Fruit fly (Drosophila melanogaster) whole organism, embryonic: ENCODE measurements around the gene pHCl-1.
A peak's percentile ranks its signal among the peaks of the same experiment; 100 is the strongest.

Source experiments
- BtbVII ChIP-seq: fragments of 200-800 bp; sonication (Bioruptor generic); optimal IDR thresholded peaks from 3 replicates; lab custom pipeline; 2017; ENCODE audit warnings: missing biosample characterization, mild to moderate bottlenecking, missing genetic modification characterization
- CG10654 ChIP-seq: fragments of 200-800 bp; sonication (Bioruptor generic); optimal IDR thresholded peaks from 2 replicates; lab custom pipeline; 2016; ENCODE audit warnings: missing biosample characterization, missing genetic modification characterization
- CG11247 ChIP-seq: fragments of 200-800 bp; sonication (Bioruptor generic); IDR thresholded peaks from 2 replicates; pipeline ENCODE4 v1.3.6; 2022; ENCODE audit warnings: missing biosample characterization, missing genetic modification characterization
- CG13296 ChIP-seq: fragments of 200-800 bp; sonication (Bioruptor generic); optimal IDR thresholded peaks from 3 replicates; lab custom pipeline; 2018; ENCODE audit warnings: missing biosample characterization, mild to moderate bottlenecking, missing genetic modification characterization
- CG14014 ChIP-seq: fragments of 200-800 bp; sonication (Bioruptor generic); IDR thresholded peaks from 2 replicates; pipeline ENCODE4 v1.3.6; 2022; ENCODE audit warnings: missing biosample characterization, missing genetic modification characterization
- CG14860 ChIP-seq: fragments of 200-800 bp; sonication (Bioruptor generic); IDR thresholded peaks from 3 replicates; pipeline ENCODE4 v1.3.6; 2022; ENCODE audit warnings: missing biosample characterization, missing genetic modification characterization; ENCODE audit not compliant: partially characterized antibody
- CG15514 ChIP-seq: fragments of 200-800 bp; sonication (Bioruptor generic); optimal IDR thresholded peaks from 3 replicates; lab custom pipeline; 2017; ENCODE audit warnings: missing biosample characterization, missing genetic modification characterization, mild to moderate bottlenecking, moderate library complexity, missing genetic modification reagents
- CG15601 ChIP-seq: fragments of 200-800 bp; sonication (Bioruptor generic); optimal IDR thresholded peaks from 3 replicates; lab custom pipeline; 2019; ENCODE audit warnings: missing biosample characterization, mild to moderate bottlenecking, missing genetic modification characterization, moderate library complexity
- CG17568 ChIP-seq: fragments of 200-800 bp; sonication (Bioruptor generic); optimal IDR thresholded peaks from 2 replicates; lab custom pipeline; 2018; ENCODE audit warnings: missing biosample characterization, mild to moderate bottlenecking, missing genetic modification characterization, moderate library complexity
- CG17912 ChIP-seq: fragments of 200-800 bp; sonication (Bioruptor generic); optimal IDR thresholded peaks from 2 replicates; lab custom pipeline; 2018; ENCODE audit warnings: missing biosample characterization, mild to moderate bottlenecking, missing genetic modification characterization
- CG18599 ChIP-seq: fragments of 200-800 bp; sonication (Bioruptor generic); optimal IDR thresholded peaks from 3 replicates; lab custom pipeline; 2017; ENCODE audit warnings: missing biosample characterization, missing genetic modification characterization, mild to moderate bottlenecking, moderate library complexity, missing genetic modification reagents
- CG2678 ChIP-seq: fragments of 200-800 bp; sonication (Bioruptor generic); optimal IDR thresholded peaks from 3 replicates; lab custom pipeline; 2019; ENCODE audit warnings: missing biosample characterization, mild to moderate bottlenecking, missing genetic modification characterization, moderate library complexity
- CG3726 ChIP-seq: fragments of 200-800 bp; sonication (Bioruptor generic); IDR thresholded peaks from 3 replicates; pipeline ENCODE4, ENCODE4 v1.3.6; 2022; ENCODE audit warnings: missing biosample characterization, missing genetic modification characterization
- CG42726 ChIP-seq: fragments of 200-800 bp; sonication (Bioruptor generic); IDR thresholded peaks from 2 replicates; pipeline ENCODE4 v1.3.6; 2022; ENCODE audit warnings: missing biosample characterization, missing genetic modification characterization; ENCODE audit not compliant: partially characterized antibody
- CG43689 ChIP-seq: fragments of 200-800 bp; sonication (Bioruptor generic); IDR thresholded peaks from 2 replicates; pipeline ENCODE4 v1.3.6; 2022; ENCODE audit warnings: missing biosample characterization, missing genetic modification characterization
- CG4617 ChIP-seq: fragments of 200-800 bp; sonication (Bioruptor generic); optimal IDR thresholded peaks from 3 replicates; lab custom pipeline; 2016; ENCODE audit warnings: missing biosample characterization, missing genetic modification characterization, borderline replicate concordance
- CG5245 ChIP-seq: fragments of 200-800 bp; sonication (Bioruptor generic); optimal IDR thresholded peaks from 3 replicates; lab custom pipeline; 2016; ENCODE audit warnings: missing biosample characterization, missing genetic modification characterization
- CG7745 ChIP-seq: fragments of 200-800 bp; sonication (Bioruptor generic); optimal IDR thresholded peaks from 2 replicates; lab custom pipeline; 2018; ENCODE audit warnings: missing biosample characterization, mild to moderate bottlenecking, missing genetic modification characterization, moderate library complexity
- CG7839 ChIP-seq: fragments of 200-800 bp; sonication (Bioruptor generic); optimal IDR thresholded peaks from 3 replicates; lab custom pipeline; 2018; ENCODE audit warnings: missing biosample characterization, mild to moderate bottlenecking, missing genetic modification characterization, moderate library complexity
- CG8281 ChIP-seq: fragments of 200-800 bp; sonication (Bioruptor generic); optimal IDR thresholded peaks from 2 replicates; lab custom pipeline; 2018; ENCODE audit warnings: missing biosample characterization, mild to moderate bottlenecking, missing genetic modification characterization, moderate library complexity
- CG8359 ChIP-seq: fragments of 200-800 bp; sonication (Bioruptor generic); optimal IDR thresholded peaks from 2 replicates; lab custom pipeline; 2017; ENCODE audit warnings: missing biosample characterization, mild to moderate bottlenecking, missing genetic modification characterization, borderline replicate concordance
- CrebB ChIP-seq: fragments of 200-800 bp; sonication (Bioruptor generic); optimal IDR thresholded peaks from 3 replicates; lab custom pipeline; 2018; ENCODE audit warnings: missing biosample characterization, mild to moderate bottlenecking, missing genetic modification characterization
- Eip74EF ChIP-seq, 2 experiments: fragments of 200-800 bp in 1 of 2; fragments of >200 bp in 1 of 2; sonication (Bioruptor generic) in 1 of 2; optimal IDR thresholded peaks; 2 replicates each; lab custom pipeline; 2017 to 2019; ENCODE audit warnings: missing biosample characterization in 2 of 2, missing genetic modification characterization in 2 of 2, mild to moderate bottlenecking in 1 of 2, moderate library complexity in 1 of 2
- Fer2 ChIP-seq: fragments of 200-800 bp; sonication (Bioruptor generic); optimal IDR thresholded peaks from 2 replicates; lab custom pipeline; 2018; ENCODE audit warnings: missing biosample characterization, mild to moderate bottlenecking, missing genetic modification characterization, moderate library complexity
- HLH3B ChIP-seq: fragments of 200-800 bp; sonication (Bioruptor generic); IDR thresholded peaks from 2 replicates; pipeline ENCODE4 v1.3.6; 2022; ENCODE audit warnings: missing biosample characterization, missing genetic modification characterization
- NFAT ChIP-seq: fragments of 200-800 bp; sonication (Bioruptor generic); IDR thresholded peaks from 2 replicates; pipeline ENCODE4 v1.3.6; 2022; ENCODE audit warnings: missing biosample characterization, missing genetic modification characterization
- NK7.1 ChIP-seq: fragments of 200-800 bp; sonication (Bioruptor generic); optimal IDR thresholded peaks from 3 replicates; lab custom pipeline; 2016; ENCODE audit warnings: missing biosample characterization, missing genetic modification characterization
- Oli ChIP-seq: fragments of 200-800 bp; sonication (Bioruptor generic); optimal IDR thresholded peaks from 2 replicates; lab custom pipeline; 2018; ENCODE audit warnings: missing biosample characterization, mild to moderate bottlenecking, missing genetic modification characterization, moderate library complexity
- Optix ChIP-seq: fragments of 200-800 bp; sonication (Bioruptor generic); IDR thresholded peaks from 3 replicates; pipeline ENCODE4 v1.3.6; 2022; ENCODE audit warnings: missing biosample characterization, missing genetic modification characterization
- Poxn ChIP-seq: fragments of 200-800 bp; sonication (Bioruptor generic); IDR thresholded peaks from 2 replicates; pipeline ENCODE4 v1.3.6; 2022; ENCODE audit warnings: missing biosample characterization, missing genetic modification characterization
- ara ChIP-seq: fragments of 200-800 bp; sonication (Bioruptor generic); IDR thresholded peaks from 2 replicates; pipeline ENCODE4 v1.3.6; 2022; ENCODE audit warnings: missing biosample characterization, missing genetic modification characterization
- ase ChIP-seq: fragments of 200-800 bp; sonication (Bioruptor generic); IDR thresholded peaks from 3 replicates; pipeline ENCODE4 v1.3.6; 2022; ENCODE audit warnings: missing biosample characterization, missing genetic modification characterization
- bbx ChIP-seq: fragments of 200-800 bp; sonication (Bioruptor generic); IDR thresholded peaks from 2 replicates; pipeline ENCODE4 v1.3.6; 2022; ENCODE audit warnings: missing biosample characterization, missing genetic modification characterization; ENCODE audit not compliant: partially characterized antibody
- bigmax ChIP-seq: fragments of 200-800 bp; sonication (Bioruptor generic); optimal IDR thresholded peaks from 2 replicates; lab custom pipeline; 2018; ENCODE audit warnings: missing biosample characterization, mild to moderate bottlenecking, missing genetic modification characterization
- dati ChIP-seq: fragments of 200-800 bp; sonication (Bioruptor generic); IDR thresholded peaks from 2 replicates; pipeline ENCODE4 v1.3.6; 2022; ENCODE audit warnings: missing biosample characterization, missing genetic modification characterization
- gcm ChIP-seq: fragments of 200-800 bp; sonication (Bioruptor generic); optimal IDR thresholded peaks from 2 replicates; lab custom pipeline; 2019; ENCODE audit warnings: missing biosample characterization, mild to moderate bottlenecking, missing genetic modification characterization, moderate library complexity
- gcm2 ChIP-seq: fragments of 200-800 bp; sonication (Bioruptor generic); optimal IDR thresholded peaks from 2 replicates; lab custom pipeline; 2016; ENCODE audit warnings: missing biosample characterization, missing genetic modification characterization
- gem ChIP-seq: fragments of 200-800 bp; sonication (Bioruptor generic); optimal IDR thresholded peaks from 2 replicates; lab custom pipeline; 2019; ENCODE audit warnings: missing biosample characterization, mild to moderate bottlenecking, missing genetic modification characterization, moderate library complexity
- gro ChIP-seq: fragments of 200-800 bp; sonication (Bioruptor generic); optimal IDR thresholded peaks from 2 replicates; lab custom pipeline; 2016; ENCODE audit warnings: missing biosample characterization, missing genetic modification characterization
- hth ChIP-seq: fragments of >200 bp; optimal IDR thresholded peaks from 2 replicates; lab custom pipeline; 2017; ENCODE audit warnings: inconsistent platforms
- lov ChIP-seq, 2 experiments: fragments of 200-800 bp in 1 of 2; fragments of >200 bp in 1 of 2; sonication (Bioruptor generic) in 1 of 2; IDR thresholded peaks in 1 of 2; optimal IDR thresholded peaks in 1 of 2; 2 replicates in 1 of 2; 3 replicates in 1 of 2; pipeline versions ENCODE4 v1.3.6 to Lab custom; 2017 to 2022; ENCODE audit warnings: missing biosample characterization in 1 of 2, missing genetic modification characterization in 1 of 2
- mirr ChIP-seq: fragments of 200-800 bp; sonication (Bioruptor generic); optimal IDR thresholded peaks from 3 replicates; lab custom pipeline; 2018; ENCODE audit warnings: missing biosample characterization, mild to moderate bottlenecking, missing genetic modification characterization
- ro ChIP-seq: fragments of 200-800 bp; sonication (Bioruptor generic); IDR thresholded peaks from 2 replicates; pipeline ENCODE4 v1.3.6; 2022; ENCODE audit warnings: missing biosample characterization, missing genetic modification characterization
- sc ChIP-seq, 3 experiments: fragments of >200 bp in 2 of 3; fragments of 200-800 bp in 1 of 3; sonication (Bioruptor generic) in 1 of 3; optimal IDR thresholded peaks; 2 replicates in 2 of 3; 3 replicates in 1 of 3; lab custom pipeline; 2017; ENCODE audit warnings: mild to moderate bottlenecking in 1 of 3, missing biosample characterization in 1 of 3, missing genetic modification characterization in 1 of 3, missing genetic modification reagents in 1 of 3
- sens-2 ChIP-seq: fragments of 200-800 bp; sonication (Bioruptor generic); IDR thresholded peaks from 2 replicates; pipeline ENCODE4 v1.3.6; 2022; ENCODE audit warnings: missing biosample characterization, missing genetic modification characterization
- seq ChIP-seq: fragments of 200-800 bp; sonication (Bioruptor generic); IDR thresholded peaks from 2 replicates; pipeline ENCODE4 v1.3.6; 2022; ENCODE audit warnings: missing biosample characterization, missing genetic modification characterization
- tup ChIP-seq: fragments of 200-800 bp; sonication (Bioruptor generic); optimal IDR thresholded peaks from 2 replicates; lab custom pipeline; 2016; ENCODE audit warnings: missing biosample characterization, mild to moderate bottlenecking, missing genetic modification characterization, moderate library complexity
- unpg ChIP-seq: fragments of 200-800 bp; sonication (Bioruptor generic); optimal IDR thresholded peaks from 3 replicates; lab custom pipeline; 2018; ENCODE audit warnings: missing biosample characterization, mild to moderate bottlenecking, missing genetic modification characterization, moderate library complexity
- vnd ChIP-seq: fragments of 200-800 bp; sonication (Bioruptor generic); IDR thresholded peaks from 3 replicates; pipeline ENCODE4 v1.3.6; 2022; ENCODE audit warnings: missing biosample characterization, missing genetic modification characterization; ENCODE audit not compliant: partially characterized antibody
- wdn ChIP-seq: fragments of 200-800 bp; sonication (Bioruptor generic); IDR thresholded peaks from 2 replicates; pipeline ENCODE4 v1.3.6; 2022; ENCODE audit warnings: missing biosample characterization, missing genetic modification characterization

The pHCl-1 gene

dm6 chr3L:15832146-15832545 is 66.7 kb downstream of the pHCl-1 start, which contains the start of gene CG12713 (continued):
- no peak for TF ChIP-seq Optix (GFP tag; lab: Robert Waterston, UW)
- no peak for TF ChIP-seq bigmax (GFP tag; lab: Kevin White, UChicago)
- peak; percentile 6 for TF ChIP-seq gro (GFP tag; lab: Kevin White, UChicago)
- no peak for TF ChIP-seq CG11247
- peak; percentile 65; the same call in 1 of the 2 replicates for TF ChIP-seq CG42726 (GFP tag; lab: Robert Waterston, UW)
- no peak for TF ChIP-seq CG8281 (tag; lab: Kevin White, UChicago)
- TF ChIP-seq gcm2 (GFP tag; lab: Kevin White, UChicago) = no peak
- TF ChIP-seq Poxn (GFP tag; lab: Robert Waterston, UW) = no peak
- TF ChIP-seq bbx (GFP tag; lab: Robert Waterston, UW) = peak; percentile 84
- TF ChIP-seq Eip74EF (GFP tag; optimal IDR thresholded peaks at IDR 0.05; lab: Kevin White, UChicago) = no peak
- TF ChIP-seq CG7839 = no peak
- TF ChIP-seq CG43689 (GFP tag; lab: Robert Waterston, UW) = no peak
- no peak for TF ChIP-seq lov (optimal IDR thresholded peaks at IDR 0.05; lab: Kevin White, UChicago)
- TF ChIP-seq lov (GFP tag; IDR thresholded peaks at IDR 0.05; lab: Robert Waterston, UW) = no peak
- no peak for TF ChIP-seq CG3726
- TF ChIP-seq CrebB (tag; lab: Kevin White, UChicago) = no peak
- no peak for TF ChIP-seq CG14014 (GFP tag; lab: Robert Waterston, UW)
- TF ChIP-seq Fer2 (tag; lab: Kevin White, UChicago) = no peak
- TF ChIP-seq Oli (tag; lab: Kevin White, UChicago) = no peak
- TF ChIP-seq NFAT (GFP tag; lab: Robert Waterston, UW) = no peak
- no peak for TF ChIP-seq ase
- no peak for TF ChIP-seq CG17912 (GFP tag; lab: Kevin White, UChicago)
- TF ChIP-seq ro (GFP tag; lab: Robert Waterston, UW) = no peak
- no peak for TF ChIP-seq BtbVII (GFP tag; lab: Kevin White, UChicago)
- no peak for TF ChIP-seq tup (GFP tag; lab: Kevin White, UChicago)
- TF ChIP-seq CG8359 (GFP tag; lab: Kevin White, UChicago) = no peak
- TF ChIP-seq vnd (GFP tag; lab: Robert Waterston, UW) = peak; percentile 78
- peak; percentile 40 for TF ChIP-seq gem (tag; lab: Kevin White, UChicago)
- no peak for TF ChIP-seq gcm
- no peak for TF ChIP-seq wdn (GFP tag; lab: Robert Waterston, UW)
- no peak for TF ChIP-seq hth (lab: Kevin White, UChicago)
- no peak for TF ChIP-seq dati (GFP tag; lab: Robert Waterston, UW)
- no peak for TF ChIP-seq NK7.1
- TF ChIP-seq CG14860 = peak; percentile 90
- peak; percentile 16 for TF ChIP-seq CG4617 (GFP tag; lab: Kevin White, UChicago)
- no peak for TF ChIP-seq CG2678 (tag; lab: Kevin White, UChicago)
- TF ChIP-seq CG10654 = no peak
- no peak for TF ChIP-seq sc (optimal IDR thresholded peaks at IDR 0.05; lab: Kevin White, UChicago)
- no peak for TF ChIP-seq sc (GFP tag; optimal IDR thresholded peaks at IDR 0.05; lab: Kevin White, UChicago)
- no peak for TF ChIP-seq CG13296 (GFP tag; lab: Kevin White, UChicago)
- TF ChIP-seq CG5245 (GFP tag; lab: Kevin White, UChicago) = no peak
- TF ChIP-seq sens-2 (GFP tag; lab: Robert Waterston, UW) = no peak
- TF ChIP-seq seq (GFP tag; lab: Robert Waterston, UW) = no peak
- peak; percentile 0 for TF ChIP-seq unpg (GFP tag; lab: Kevin White, UChicago)
- TF ChIP-seq CG15514 (GFP tag; lab: Kevin White, UChicago) = peak; percentile 82
- TF ChIP-seq CG7745 (tag; lab: Kevin White, UChicago) = no peak
- TF ChIP-seq HLH3B (GFP tag; lab: Robert Waterston, UW) = no peak
- TF ChIP-seq CG18599 (GFP tag; lab: Kevin White, UChicago) = no peak
- peak; percentile 20 for TF ChIP-seq CG15601 (tag; lab: Kevin White, UChicago)
- no peak for TF ChIP-seq ara
- no peak for TF ChIP-seq mirr (GFP tag; lab: Kevin White, UChicago)
- no peak for TF ChIP-seq CG17568 (GFP tag; lab: Kevin White, UChicago)
